Worm (Caenorhabditis elegans) whole organism, L2 larva: ENCODE results near the gene ador-1.

Source experiments
- F13H6.1 ChIP-seq: sonication (generic microtip); optimal IDR thresholded peaks from 2 replicates; lab custom pipeline; 2016; ENCODE audit warnings: missing genetic modification characterization, missing compliant biosample characterization
- ZK546.5 ChIP-seq: sonication (generic microtip); optimal IDR thresholded peaks from 2 replicates; lab custom pipeline; 2017; ENCODE audit warnings: missing biosample characterization, missing genetic modification characterization
- alr-1 ChIP-seq: fragments of 150-350 bp; optimal IDR thresholded peaks from 2 replicates; lab custom pipeline; 2014; ENCODE audit warnings: missing biosample characterization, missing genetic modification characterization
- aly-2 ChIP-seq: fragments of 150-350 bp; optimal IDR thresholded peaks from 2 replicates; lab custom pipeline; 2014; ENCODE audit warnings: missing biosample characterization, missing genetic modification characterization
- ceh-82 ChIP-seq: fragments of 150-350 bp; optimal IDR thresholded peaks from 2 replicates; lab custom pipeline; 2014; ENCODE audit warnings: missing biosample characterization, missing genetic modification characterization
- fos-1 ChIP-seq: fragments of 150-350 bp; optimal IDR thresholded peaks from 2 replicates; lab custom pipeline; 2014; ENCODE audit warnings: missing biosample characterization, missing genetic modification characterization
- mab-5 ChIP-seq: fragments of 150-350 bp; optimal IDR thresholded peaks from 2 replicates; lab custom pipeline; 2014; ENCODE audit warnings: missing biosample characterization, missing genetic modification characterization
- nhr-10 ChIP-seq: sonication (generic microtip); optimal IDR thresholded peaks from 2 replicates; lab custom pipeline; 2017; ENCODE audit warnings: missing biosample characterization, missing genetic modification characterization
- nhr-25 ChIP-seq: fragments of 150-350 bp; sonication (generic microtip); optimal IDR thresholded peaks from 3 replicates; lab custom pipeline; 2014; ENCODE audit warnings: missing biosample characterization, missing genetic modification characterization
- skn-1 ChIP-seq: sonication (generic microtip); optimal IDR thresholded peaks from 2 replicates; lab custom pipeline; 2017; ENCODE audit warnings: missing biosample characterization, missing genetic modification characterization
- snpc-4 ChIP-seq: fragments of 150-350 bp; optimal IDR thresholded peaks from 2 replicates; lab custom pipeline; 2014; ENCODE audit warnings: missing biosample characterization, missing genetic modification characterization
- unc-62 ChIP-seq: fragments of 150-350 bp; optimal IDR thresholded peaks from 2 replicates; lab custom pipeline; 2014; ENCODE audit warnings: missing biosample characterization, missing genetic modification reagents, missing genetic modification characterization
- zag-1 ChIP-seq: fragments of 150-350 bp; optimal IDR thresholded peaks from 2 replicates; lab custom pipeline; 2014; ENCODE audit warnings: missing biosample characterization, missing genetic modification characterization
- ztf-11 ChIP-seq: sonication (generic microtip); optimal IDR thresholded peaks from 2 replicates; lab custom pipeline; 2017; ENCODE audit warnings: missing biosample characterization, missing genetic modification characterization

ce11 chrII:12460602-12461453 is 41.9 kb downstream of the ador-1 start, which contains the start of gene tag-280:
- no peak for TF ChIP-seq aly-2 (tag; lab: Kevin White, UChicago)
- TF ChIP-seq zag-1 (tag; lab: Kevin White, UChicago) = no peak
- no peak for TF ChIP-seq skn-1 (tag; lab: Kevin White, UChicago)
- TF ChIP-seq ztf-11 (tag; lab: Kevin White, UChicago) = no peak
- no peak for TF ChIP-seq unc-62 (GFP tag; lab: Kevin White, UChicago)
- no peak for TF ChIP-seq alr-1
- TF ChIP-seq nhr-10 (tag; lab: Kevin White, UChicago) = no peak
- no peak for TF ChIP-seq snpc-4 (tag; lab: Kevin White, UChicago)
- TF ChIP-seq mab-5 (tag; lab: Kevin White, UChicago) = no peak
- TF ChIP-seq nhr-25 (tag; lab: Kevin White, UChicago) = no peak
- no peak for TF ChIP-seq ZK546.5
- TF ChIP-seq fos-1 (tag; lab: Kevin White, UChicago) = no peak
- TF ChIP-seq F13H6.1 (tag; lab: Kevin White, UChicago) = no peak
- TF ChIP-seq ceh-82 = no peak
